Worm (Caenorhabditis elegans) whole organism, midembryonic: ENCODE measurements around the gene F46C8.8.

Source experiments
- T22C8.4 ChIP-seq: fragments of 200-800 bp; sonication (Bioruptor generic); IDR thresholded peaks from 2 replicates; pipeline ENCODE4 v1.3.6; 2022; ENCODE audit warnings: missing genetic modification characterization, missing compliant biosample characterization
- cog-1 ChIP-seq: sonication (generic microtip); optimal IDR thresholded peaks from 2 replicates; lab custom pipeline; 2016; ENCODE audit warnings: missing genetic modification characterization, missing compliant biosample characterization
- flt-1 ChIP-seq: fragments of 200-800 bp; sonication (Bioruptor generic); IDR thresholded peaks from 2 replicates; pipeline ENCODE4 v1.3.6; 2022; ENCODE audit warnings: missing genetic modification characterization, missing compliant biosample characterization
- klf-2 ChIP-seq: fragments of 200-800 bp; sonication (Bioruptor generic); conservative IDR thresholded peaks from 2 replicates; pipeline ENCODE4 v1.3.6; 2022; ENCODE audit warnings: missing genetic modification reagents, missing genetic modification characterization, missing compliant biosample characterization
- med-1 ChIP-seq: sonication (generic microtip); optimal IDR thresholded peaks from 2 replicates; lab custom pipeline; 2017; ENCODE audit warnings: missing genetic modification characterization, mild to moderate bottlenecking, missing compliant biosample characterization, antibody characterized with exemption, missing genetic modification reagents; ENCODE audit not compliant: insufficient read depth
- ref-1 ChIP-seq: fragments of 200-800 bp; sonication (Bioruptor generic); conservative IDR thresholded peaks from 2 replicates; pipeline ENCODE4 v1.3.6; 2022; ENCODE audit warnings: missing genetic modification reagents, missing genetic modification characterization, missing compliant biosample characterization
- tab-1 ChIP-seq: fragments of 200-800 bp; sonication (Bioruptor generic); IDR thresholded peaks from 2 replicates; pipeline ENCODE4 v1.3.6; 2022; ENCODE audit warnings: missing genetic modification characterization, missing compliant biosample characterization
- ztf-23 ChIP-seq: fragments of 200-800 bp; sonication (Bioruptor generic); IDR thresholded peaks from 2 replicates; pipeline ENCODE4 v1.3.6; 2022; ENCODE audit warnings: missing genetic modification reagents, missing genetic modification characterization, missing compliant biosample characterization
- ztf-29 ChIP-seq: fragments of 200-800 bp; sonication (Bioruptor generic); IDR thresholded peaks from 2 replicates; pipeline ENCODE4 v1.3.6; 2022; ENCODE audit warnings: missing genetic modification reagents, missing genetic modification characterization, missing compliant biosample characterization

F46C8.8 gene

ce11 chrX:7578308-7578707, 24.1 kb upstream of the F46C8.8 start:
- TF ChIP-seq ref-1 (GFP tag; lab: Robert Waterston, UW) (no peak), cog-1 (tag; lab: Kevin White, UChicago) (no peak), klf-2 (no peak), ztf-23 (GFP tag; lab: Robert Waterston, UW) (no peak), flt-1 (GFP tag; lab: Robert Waterston, UW) (no peak), ztf-29 (GFP tag; lab: Robert Waterston, UW) (no peak), tab-1 (GFP tag; lab: Robert Waterston, UW) (no peak), T22C8.4 (no peak), med-1 (GFP tag; lab: Kevin White, UChicago) (no peak)

- TF ChIP-seq T22C8.4 (no peak), klf-2 (no peak), ztf-29 (GFP tag; lab: Robert Waterston, UW) (no peak), tab-1 (GFP tag; lab: Robert Waterston, UW) (no peak), ztf-23 (GFP tag; lab: Robert Waterston, UW) (no peak), flt-1 (GFP tag; lab: Robert Waterston, UW) (no peak), med-1 (GFP tag; lab: Kevin White, UChicago) (no peak), cog-1 (tag; lab: Kevin White, UChicago) (no peak), ref-1 (GFP tag; lab: Robert Waterston, UW) (no peak)
Measured at ce11 chrX:7577458-7578158, 23.4 kb upstream of the F46C8.8 start.

- TF ChIP-seq ref-1 (GFP tag; lab: Robert Waterston, UW): no peak
Measured at ce11 chrX:7575939-7576338, 21.7 kb upstream of the F46C8.8 start.

- TF ChIP-seq ztf-23 (GFP tag; lab: Robert Waterston, UW): no peak
- TF ChIP-seq med-1 (GFP tag; lab: Kevin White, UChicago): no peak
- no peak for TF ChIP-seq klf-2
- peak; percentile 7 for TF ChIP-seq cog-1 (tag; lab: Kevin White, UChicago)
- TF ChIP-seq ref-1 (GFP tag; lab: Robert Waterston, UW): no peak
Measured at ce11 chrX:7573629-7574028, 19.4 kb upstream of the F46C8.8 start.

- TF ChIP-seq ztf-23 (GFP tag; lab: Robert Waterston, UW) (no peak), klf-2 (no peak), med-1 (GFP tag; lab: Kevin White, UChicago) (no peak), ref-1 (GFP tag; lab: Robert Waterston, UW) (no peak), flt-1 (GFP tag; lab: Robert Waterston, UW) (no peak), ztf-29 (GFP tag; lab: Robert Waterston, UW) (no peak), T22C8.4 (no peak), cog-1 (tag; lab: Kevin White, UChicago) (no peak), tab-1 (GFP tag; lab: Robert Waterston, UW) (no peak)
Measured at ce11 chrX:7573572-7573628, 19.2 kb upstream of the F46C8.8 start, which contains the start of the genes unc-98 and F08C6.18. TSS of gene unc-98 (minus strand) at chrX:7573619. TSS of gene F08C6.18 (minus strand) at chrX:7573628.

- TF ChIP-seq ref-1 (GFP tag; lab: Robert Waterston, UW): no peak
- TF ChIP-seq ztf-23 (GFP tag; lab: Robert Waterston, UW): no peak
- TF ChIP-seq klf-2: no peak
- no peak for TF ChIP-seq med-1 (GFP tag; lab: Kevin White, UChicago)
Measured at ce11 chrX:7573172-7573571, 18.9 kb upstream of the F46C8.8 start.

ce11 chrX:7572057-7572456, 17.8 kb upstream of the F46C8.8 start, which contains the start of gene pcyt-1:
TSS of gene pcyt-1 (plus strand) at chrX:7572357.
- no peak for TF ChIP-seq klf-2
- TF ChIP-seq tab-1 (GFP tag; lab: Robert Waterston, UW): no peak
- no peak for TF ChIP-seq med-1 (GFP tag; lab: Kevin White, UChicago)
- no peak for TF ChIP-seq ref-1 (GFP tag; lab: Robert Waterston, UW)
- TF ChIP-seq flt-1 (GFP tag; lab: Robert Waterston, UW): no peak
- no peak for TF ChIP-seq ztf-29 (GFP tag; lab: Robert Waterston, UW)
- no peak for TF ChIP-seq T22C8.4
- TF ChIP-seq cog-1 (tag; lab: Kevin White, UChicago): no peak
- no peak for TF ChIP-seq ztf-23 (GFP tag; lab: Robert Waterston, UW)

ce11 chrX:7569685-7570518, 15.7 kb upstream of the F46C8.8 start, which contains the start of gene apy-1:
TSS of gene apy-1 (minus strand) at chrX:7569722.
- TF ChIP-seq cog-1 (tag; lab: Kevin White, UChicago) (peak; percentile 1), tab-1 (GFP tag; lab: Robert Waterston, UW) (no peak)

- TF ChIP-seq med-1 (GFP tag; lab: Kevin White, UChicago): no peak
- TF ChIP-seq ztf-29 (GFP tag; lab: Robert Waterston, UW): no peak
- no peak for TF ChIP-seq cog-1 (tag; lab: Kevin White, UChicago)
- no peak for TF ChIP-seq T22C8.4
- no peak for TF ChIP-seq ztf-23 (GFP tag; lab: Robert Waterston, UW)
- TF ChIP-seq tab-1 (GFP tag; lab: Robert Waterston, UW): no peak
- no peak for TF ChIP-seq ref-1 (GFP tag; lab: Robert Waterston, UW)
- no peak for TF ChIP-seq klf-2
- TF ChIP-seq flt-1 (GFP tag; lab: Robert Waterston, UW): no peak
Measured at ce11 chrX:7568684-7569289, 14.6 kb upstream of the F46C8.8 start.
